Fruit fly (Drosophila melanogaster) whole organism, prepupa: ENCODE data around the gene loco.

Experiments
- Blimp-1 ChIP-seq: fragments of 200-800 bp; sonication (Bioruptor generic); optimal IDR thresholded peaks from 3 replicates; lab custom pipeline; 2017; ENCODE audit warnings: missing biosample characterization, missing genetic modification characterization, mild to moderate bottlenecking, moderate library complexity, missing genetic modification reagents
- CG10669 ChIP-seq: fragments of 200-800 bp; sonication (Bioruptor generic); optimal IDR thresholded peaks from 3 replicates; lab custom pipeline; 2018; ENCODE audit warnings: missing biosample characterization, mild to moderate bottlenecking, missing genetic modification characterization, moderate library complexity
- CG11294 ChIP-seq: fragments of 200-800 bp; sonication (Bioruptor generic); IDR thresholded peaks from 2 replicates; pipeline ENCODE4 v1.3.6; 2022; ENCODE audit warnings: missing biosample characterization, missing genetic modification characterization
- CG11762 ChIP-seq: fragments of 200-800 bp; sonication (Bioruptor generic); optimal IDR thresholded peaks from 3 replicates; lab custom pipeline; 2016; ENCODE audit warnings: missing biosample characterization, missing genetic modification characterization; ENCODE audit not compliant: insufficient read depth
- CG11902 ChIP-seq: fragments of 200-800 bp; sonication (Bioruptor generic); optimal IDR thresholded peaks from 3 replicates; lab custom pipeline; 2016; ENCODE audit warnings: missing biosample characterization, missing genetic modification characterization
- CG15336 ChIP-seq: fragments of 200-800 bp; sonication (Bioruptor generic); IDR thresholded peaks from 2 replicates; pipeline ENCODE4 v1.3.6; 2022; ENCODE audit warnings: missing biosample characterization, missing genetic modification characterization
- CG1621 ChIP-seq: fragments of 200-800 bp; sonication (Bioruptor generic); optimal IDR thresholded peaks from 3 replicates; lab custom pipeline; 2018; ENCODE audit warnings: missing biosample characterization, mild to moderate bottlenecking, missing genetic modification characterization
- CG16779 ChIP-seq: fragments of 200-800 bp; sonication (Bioruptor generic); optimal IDR thresholded peaks from 3 replicates; lab custom pipeline; 2017; ENCODE audit warnings: missing biosample characterization, mild to moderate bottlenecking, missing genetic modification characterization
- CG3032 ChIP-seq: fragments of 200-800 bp; optimal IDR thresholded peaks from 2 replicates; lab custom pipeline; 2019; ENCODE audit warnings: missing biosample characterization, mild to moderate bottlenecking, missing genetic modification characterization, moderate library complexity
- CG32006 ChIP-seq: fragments of 200-800 bp; sonication (Bioruptor generic); optimal IDR thresholded peaks from 3 replicates; lab custom pipeline; 2017; ENCODE audit warnings: missing biosample characterization, mild to moderate bottlenecking, missing genetic modification characterization
- CG34406 ChIP-seq: fragments of 200-800 bp; sonication (Bioruptor generic); optimal IDR thresholded peaks from 3 replicates; lab custom pipeline; 2016; ENCODE audit warnings: missing biosample characterization, missing genetic modification characterization
- CG3919 ChIP-seq: fragments of 200-800 bp; sonication (Bioruptor generic); optimal IDR thresholded peaks from 3 replicates; lab custom pipeline; 2016; ENCODE audit warnings: missing biosample characterization, missing genetic modification characterization
- CG6163 ChIP-seq: fragments of 200-800 bp; sonication (Bioruptor generic); IDR thresholded peaks from 3 replicates; pipeline ENCODE4 v1.3.6; 2022; ENCODE audit warnings: missing biosample characterization, missing genetic modification characterization
- CG6276 ChIP-seq: fragments of 200-800 bp; sonication (Bioruptor generic); optimal IDR thresholded peaks from 2 replicates; lab custom pipeline; 2017; ENCODE audit warnings: missing biosample characterization, mild to moderate bottlenecking, missing genetic modification characterization
- CG6792 ChIP-seq: fragments of 200-800 bp; sonication (Bioruptor generic); optimal IDR thresholded peaks from 3 replicates; lab custom pipeline; 2016; ENCODE audit warnings: missing biosample characterization, missing genetic modification characterization
- CG6808 ChIP-seq: fragments of 200-800 bp; sonication (Bioruptor generic); optimal IDR thresholded peaks from 3 replicates; lab custom pipeline; 2017; ENCODE audit warnings: missing biosample characterization, missing genetic modification characterization, mild to moderate bottlenecking, moderate library complexity, missing genetic modification reagents
- CG7368 ChIP-seq: fragments of 200-800 bp; sonication (Bioruptor generic); optimal IDR thresholded peaks from 3 replicates; lab custom pipeline; 2016; ENCODE audit warnings: missing biosample characterization, missing genetic modification characterization
- CG8119 ChIP-seq: fragments of 200-800 bp; sonication (Bioruptor generic); IDR thresholded peaks from 3 replicates; pipeline ENCODE4 v1.3.6; 2022; ENCODE audit warnings: missing biosample characterization, missing genetic modification characterization
- CG8632 ChIP-seq: fragments of 200-800 bp; sonication (Bioruptor generic); optimal IDR thresholded peaks from 3 replicates; lab custom pipeline; 2016; ENCODE audit warnings: missing biosample characterization, missing genetic modification characterization
- CG9139 ChIP-seq: fragments of 200-800 bp; sonication (Bioruptor generic); optimal IDR thresholded peaks from 3 replicates; lab custom pipeline; 2017; ENCODE audit warnings: missing biosample characterization, mild to moderate bottlenecking, missing genetic modification characterization
- Eip75B ChIP-seq: fragments of 200-800 bp; sonication (Bioruptor generic); optimal IDR thresholded peaks from 3 replicates; lab custom pipeline; 2016; ENCODE audit warnings: missing biosample characterization, missing genetic modification characterization
- Eip93F ChIP-seq: fragments of 200-800 bp; sonication (Bioruptor generic); optimal IDR thresholded peaks from 2 replicates; lab custom pipeline; 2016; ENCODE audit warnings: missing biosample characterization, mild to moderate bottlenecking, missing genetic modification characterization
- Ets21C ChIP-seq: fragments of 200-800 bp; sonication (Bioruptor generic); optimal IDR thresholded peaks from 3 replicates; lab custom pipeline; 2016; ENCODE audit warnings: missing biosample characterization, missing genetic modification characterization
- Gug ChIP-seq: fragments of 200-800 bp; sonication (Bioruptor generic); IDR thresholded peaks from 2 replicates; pipeline ENCODE4 v1.3.6; 2022; ENCODE audit warnings: missing biosample characterization, missing genetic modification characterization
- Hr38 ChIP-seq: sonication (Bioruptor generic); optimal IDR thresholded peaks from 2 replicates; lab custom pipeline; 2016; ENCODE audit warnings: missing biosample characterization, missing genetic modification characterization
- Hr39 ChIP-seq: fragments of 200-800 bp; sonication (Bioruptor generic); optimal IDR thresholded peaks from 2 replicates; lab custom pipeline; 2016; ENCODE audit warnings: missing biosample characterization, missing genetic modification characterization
- Lpt ChIP-seq: fragments of 200-800 bp; sonication (Bioruptor generic); optimal IDR thresholded peaks from 3 replicates; lab custom pipeline; 2016; ENCODE audit warnings: missing biosample characterization, missing genetic modification characterization
- Met ChIP-seq: fragments of 200-800 bp; sonication (Bioruptor generic); optimal IDR thresholded peaks from 3 replicates; lab custom pipeline; 2016; ENCODE audit warnings: missing biosample characterization, missing genetic modification characterization
- OdsH ChIP-seq: fragments of 200-800 bp; sonication (Bioruptor generic); optimal IDR thresholded peaks from 3 replicates; lab custom pipeline; 2016; ENCODE audit warnings: missing biosample characterization, missing genetic modification characterization
- Smox ChIP-seq: fragments of 200-800 bp; sonication (Bioruptor generic); optimal IDR thresholded peaks from 3 replicates; lab custom pipeline; 2016; ENCODE audit warnings: missing biosample characterization, missing genetic modification characterization
- Sox102F ChIP-seq: fragments of 200-800 bp; sonication (Bioruptor generic); optimal IDR thresholded peaks from 2 replicates; lab custom pipeline; 2016; ENCODE audit warnings: missing biosample characterization, mild to moderate bottlenecking, missing genetic modification characterization
- Sox14 ChIP-seq: fragments of 200-800 bp; sonication (Bioruptor generic); optimal IDR thresholded peaks from 3 replicates; lab custom pipeline; 2016; ENCODE audit warnings: missing biosample characterization, missing genetic modification characterization
- Sox15 ChIP-seq: fragments of 200-800 bp; sonication (Bioruptor generic); optimal IDR thresholded peaks from 3 replicates; lab custom pipeline; 2016; ENCODE audit warnings: missing biosample characterization, missing genetic modification characterization
- achi ChIP-seq: fragments of 200-800 bp; sonication (Bioruptor generic); optimal IDR thresholded peaks from 3 replicates; lab custom pipeline; 2016; ENCODE audit warnings: missing biosample characterization, missing genetic modification characterization
- acj6 ChIP-seq: fragments of 200-800 bp; sonication (Bioruptor generic); optimal IDR thresholded peaks from 3 replicates; lab custom pipeline; 2016; ENCODE audit warnings: missing biosample characterization, missing genetic modification characterization
- dac ChIP-seq: fragments of 200-800 bp; sonication (Bioruptor generic); optimal IDR thresholded peaks from 2 replicates; lab custom pipeline; 2017; ENCODE audit warnings: missing biosample characterization, mild to moderate bottlenecking, missing genetic modification characterization
- dsx ChIP-seq: fragments of 200-800 bp; optimal IDR thresholded peaks from 3 replicates; lab custom pipeline; 2019; ENCODE audit warnings: missing biosample characterization, mild to moderate bottlenecking, missing genetic modification characterization, moderate library complexity; ENCODE audit not compliant: poor library complexity, severe bottlenecking
- eg ChIP-seq: fragments of 200-800 bp; sonication (Bioruptor generic); IDR thresholded peaks from 3 replicates; pipeline ENCODE4 v1.3.6; 2022; ENCODE audit warnings: missing biosample characterization, missing genetic modification characterization
- esn ChIP-seq: fragments of 200-800 bp; sonication (Bioruptor generic); optimal IDR thresholded peaks from 2 replicates; lab custom pipeline; 2016; ENCODE audit warnings: missing biosample characterization, mild to moderate bottlenecking, missing genetic modification characterization, moderate library complexity
- fd59A ChIP-seq: fragments of 200-800 bp; sonication (Bioruptor generic); optimal IDR thresholded peaks from 2 replicates; lab custom pipeline; 2017; ENCODE audit warnings: missing biosample characterization, mild to moderate bottlenecking, missing genetic modification characterization, missing genetic modification reagents
- lz ChIP-seq: fragments of 200-800 bp; sonication (Bioruptor generic); optimal IDR thresholded peaks from 3 replicates; lab custom pipeline; 2016; ENCODE audit warnings: missing biosample characterization, missing genetic modification characterization
- pdm3 ChIP-seq: fragments of 200-800 bp; sonication (Bioruptor generic); optimal IDR thresholded peaks from 3 replicates; lab custom pipeline; 2016; ENCODE audit warnings: missing biosample characterization, missing genetic modification characterization
- salr ChIP-seq, 2 experiments: fragments of 200-800 bp; sonication (Bioruptor generic); optimal IDR thresholded peaks; 3 replicates each; lab custom pipeline; 2016 to 2018; ENCODE audit warnings: missing biosample characterization in 2 of 2, missing genetic modification characterization in 2 of 2, mild to moderate bottlenecking in 1 of 2
- ss ChIP-seq, 2 experiments: fragments of 200-800 bp; sonication (Bioruptor generic); optimal IDR thresholded peaks; 2 replicates in 1 of 2; 3 replicates in 1 of 2; lab custom pipeline; 2017 to 2018; ENCODE audit warnings: mild to moderate bottlenecking in 2 of 2, missing biosample characterization in 2 of 2, missing genetic modification characterization in 2 of 2, moderate library complexity in 1 of 2
- svp ChIP-seq: fragments of 200-800 bp; sonication (Bioruptor generic); peaks from one replicate; lab custom pipeline; 2016; ENCODE audit warnings: missing biosample characterization, missing genetic modification characterization
- topi ChIP-seq: fragments of 200-800 bp; sonication (Bioruptor generic); optimal IDR thresholded peaks from 3 replicates; lab custom pipeline; 2016; ENCODE audit warnings: missing biosample characterization, missing genetic modification characterization
- vri ChIP-seq: fragments of 200-800 bp; sonication (Bioruptor generic); optimal IDR thresholded peaks from 3 replicates; lab custom pipeline; 2016; ENCODE audit warnings: missing biosample characterization, mild to moderate bottlenecking, missing genetic modification characterization

loco gene

dm6 chr3R:22627936-22628513 lies 11.2 kb downstream of the loco start (continued):
- TF ChIP-seq Smox (GFP tag; lab: Kevin White, UChicago): peak; percentile 87
- TF ChIP-seq achi (GFP tag; lab: Kevin White, UChicago): peak; percentile 65
- no peak for TF ChIP-seq CG9139 (GFP tag; lab: Kevin White, UChicago)
- TF ChIP-seq Gug (GFP tag; lab: Robert Waterston, UW): no peak
- TF ChIP-seq CG11902: peak; percentile 8
- no peak for TF ChIP-seq CG11294 (GFP tag; lab: Robert Waterston, UW)
- TF ChIP-seq esn (GFP tag; lab: Kevin White, UChicago): peak; percentile 91
- peak; percentile 44 for TF ChIP-seq Eip75B (GFP tag; lab: Kevin White, UChicago)
- no peak for TF ChIP-seq dac (GFP tag; lab: Kevin White, UChicago)
- TF ChIP-seq pdm3: peak; percentile 76
- TF ChIP-seq ss (GFP tag; optimal IDR thresholded peaks at IDR 0.05; lab: Kevin White, UChicago): no peak
- peak; percentile 84 for TF ChIP-seq topi (GFP tag; lab: Kevin White, UChicago)
- no peak for TF ChIP-seq salr (GFP tag; optimal IDR thresholded peaks at IDR 0.05; lab: Kevin White, UChicago)
- no peak for TF ChIP-seq CG3032 (tag; lab: Kevin White, UChicago)
- peak; percentile 56 for TF ChIP-seq vri
- TF ChIP-seq CG32006 (GFP tag; lab: Kevin White, UChicago): peak; percentile 29
- peak; percentile 51; the same call in 1 of the 3 replicates for TF ChIP-seq CG6163 (GFP tag; lab: Robert Waterston, UW)
- TF ChIP-seq Met: peak; percentile 91
- TF ChIP-seq CG11762 (GFP tag; lab: Kevin White, UChicago): no peak
- TF ChIP-seq CG6792 (GFP tag; lab: Kevin White, UChicago): peak; percentile 72
- peak; percentile 17 for TF ChIP-seq Blimp-1 (GFP tag; lab: Kevin White, UChicago)
- no peak for TF ChIP-seq fd59A (GFP tag; lab: Kevin White, UChicago)
- 0 out of 3 replicates have a peak, but pooled peaks have one; percentile 20 for TF ChIP-seq eg (GFP tag; lab: Robert Waterston, UW)
- TF ChIP-seq Hr39 (GFP tag; lab: Kevin White, UChicago): peak; percentile 94
- peak; percentile 27; the same call in 1 of the 2 replicates for TF ChIP-seq CG15336
- peak; percentile 71 for TF ChIP-seq OdsH
- no peak for TF ChIP-seq CG10669

DNA sequence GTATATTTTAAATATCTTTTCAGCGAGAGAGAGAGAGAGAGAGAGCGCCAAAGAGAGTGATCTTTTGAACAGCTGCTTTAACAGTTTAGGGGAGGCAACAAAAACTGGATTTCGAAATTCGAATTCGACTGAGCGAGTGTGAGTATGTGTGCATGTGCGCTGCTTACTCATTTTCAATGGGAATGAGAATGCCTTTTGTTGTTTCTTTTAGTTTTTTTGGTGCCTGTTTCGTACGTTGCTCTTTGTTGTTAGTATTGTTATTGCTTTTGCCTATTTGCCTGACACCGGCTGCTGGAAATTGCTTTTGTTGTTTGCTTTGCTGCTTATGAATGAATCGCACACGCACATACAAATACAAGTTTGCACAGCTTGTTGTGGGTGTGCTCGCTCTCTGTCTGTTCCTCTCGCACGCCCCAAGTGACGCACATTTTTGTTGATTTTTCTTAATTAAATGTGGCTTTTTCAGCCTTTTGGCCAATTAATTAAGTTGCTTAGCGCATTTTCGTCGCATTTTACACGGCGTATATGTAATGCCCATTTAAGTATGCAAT lies 12.3 kb downstream of the loco start:
- TF ChIP-seq CG6808 (peak; percentile 93), CG16779 (tag; lab: Kevin White, UChicago) (peak; percentile 92), CG6276 (GFP tag; lab: Kevin White, UChicago) (peak; percentile 96), CG6163 (GFP tag; lab: Robert Waterston, UW) (peak; percentile 96), CG6792 (GFP tag; lab: Kevin White, UChicago) (peak; percentile 44), CG8632 (GFP tag; lab: Kevin White, UChicago) (peak; percentile 56), Hr38 (GFP tag; lab: Kevin White, UChicago) (no peak), Hr39 (GFP tag; lab: Kevin White, UChicago) (no peak), Lpt (GFP tag; lab: Kevin White, UChicago) (peak; percentile 88), Sox14 (peak; percentile 69), CG32006 (GFP tag; lab: Kevin White, UChicago) (peak; percentile 70), CG8119 (GFP tag; lab: Robert Waterston, UW) (peak; percentile 90), CG34406 (peak; percentile 58), Sox102F (peak; percentile 19), acj6 (GFP tag; lab: Kevin White, UChicago) (peak; percentile 19), dac (GFP tag; lab: Kevin White, UChicago) (peak; percentile 64), CG11902 (no peak), dsx (GFP tag; lab: Kevin White, UChicago) (peak; percentile 90), esn (GFP tag; lab: Kevin White, UChicago) (peak; percentile 32), CG15336 (peak; percentile 89), Gug (GFP tag; lab: Robert Waterston, UW) (peak; percentile 71), OdsH (peak; percentile 41), lz (no peak), CG1621 (tag; lab: Kevin White, UChicago) (peak; percentile 89), eg (GFP tag; lab: Robert Waterston, UW) (peak; percentile 96), CG3032 (tag; lab: Kevin White, UChicago) (peak; percentile 84), svp (GFP tag; lab: Kevin White, UChicago) (peak; percentile 73), CG7368 (peak; percentile 50), topi (GFP tag; lab: Kevin White, UChicago) (no peak), Sox15 (GFP tag; lab: Kevin White, UChicago) (no peak), CG3919 (GFP tag; lab: Kevin White, UChicago) (peak; percentile 62), Ets21C (GFP tag; lab: Kevin White, UChicago) (no peak), Eip93F (GFP tag; lab: Kevin White, UChicago) (no peak)
